Worm (Caenorhabditis elegans) whole organism, L4 larva: ENCODE measurements around the gene F16G10.3.

ENCODE experiments used
- F10B5.3 ChIP-seq: sonication (generic microtip); optimal IDR thresholded peaks from 2 replicates; lab custom pipeline; 2016; ENCODE audit warnings: mild to moderate bottlenecking, missing genetic modification characterization, missing compliant biosample characterization
- F49E8.2 ChIP-seq: sonication (generic microtip); optimal IDR thresholded peaks from 2 replicates; lab custom pipeline; 2016; ENCODE audit warnings: missing compliant biosample characterization, mild to moderate bottlenecking, missing genetic modification characterization, borderline replicate concordance
- T20F7.1 ChIP-seq: fragments of 200-800 bp; sonication (Bioruptor generic); optimal IDR thresholded peaks from 2 replicates; lab custom pipeline; 2018; ENCODE audit warnings: mild to moderate bottlenecking, missing genetic modification characterization, missing compliant biosample characterization
- Y48G9A.11 ChIP-seq: fragments of 200-800 bp; sonication (Bioruptor generic); IDR thresholded peaks from 2 replicates; pipeline ENCODE4 v1.3.6; 2022; ENCODE audit warnings: missing genetic modification reagents, missing genetic modification characterization, missing compliant biosample characterization
- aly-2 ChIP-seq: sonication (generic microtip); optimal IDR thresholded peaks from 2 replicates; lab custom pipeline; 2018; ENCODE audit warnings: missing biosample characterization, missing genetic modification characterization
- ceh-28 ChIP-seq: fragments of 150-350 bp; optimal IDR thresholded peaks from 2 replicates; lab custom pipeline; 2014; ENCODE audit warnings: missing biosample characterization, missing genetic modification reagents, missing genetic modification characterization
- ceh-62 ChIP-seq: sonication (generic microtip); optimal IDR thresholded peaks from 2 replicates; lab custom pipeline; 2017; ENCODE audit warnings: missing biosample characterization, missing genetic modification characterization
- ceh-82 ChIP-seq: sonication (generic microtip); optimal IDR thresholded peaks from 2 replicates; lab custom pipeline; 2017; ENCODE audit warnings: missing biosample characterization, missing genetic modification characterization
- ces-1 ChIP-seq: fragments of 150-350 bp; sonication (generic microtip); optimal IDR thresholded peaks from 4 replicates; lab custom pipeline; 2014; ENCODE audit warnings: missing biosample characterization, missing genetic modification reagents, missing genetic modification characterization
- cey-2 ChIP-seq: sonication (generic microtip); optimal IDR thresholded peaks from 3 replicates; lab custom pipeline; 2017; ENCODE audit warnings: missing genetic modification characterization, mild to moderate bottlenecking, missing compliant biosample characterization, antibody characterized with exemption, borderline replicate concordance; ENCODE audit not compliant: insufficient read depth
- daf-16 ChIP-seq, 3 experiments: sonication (generic microtip); optimal IDR thresholded peaks; 2 replicates each; lab custom pipeline; 2016 to 2017; ENCODE audit warnings: missing genetic modification characterization in 3 of 3, missing genetic modification reagents in 3 of 3, mild to moderate bottlenecking in 2 of 3, missing compliant biosample characterization in 2 of 3, missing biosample characterization in 1 of 3, moderate library complexity in 1 of 3
- daf-19 ChIP-seq: fragments of 200-800 bp; sonication (Bioruptor generic); conservative IDR thresholded peaks from 2 replicates; pipeline ENCODE4 v1.3.6; 2022; ENCODE audit warnings: missing genetic modification characterization, missing compliant biosample characterization
- dmd-6 ChIP-seq: fragments of 200-800 bp; sonication (Bioruptor generic); IDR thresholded peaks from 2 replicates; pipeline ENCODE4 v1.3.6; 2022; ENCODE audit warnings: missing genetic modification reagents, missing genetic modification characterization, missing compliant biosample characterization
- dpl-1 ChIP-seq: fragments of 150-350 bp; optimal IDR thresholded peaks from 2 replicates; lab custom pipeline; 2014; ENCODE audit warnings: missing biosample characterization, missing genetic modification reagents, missing genetic modification characterization
- duxl-1 ChIP-seq: sonication (generic microtip); optimal IDR thresholded peaks from 2 replicates; lab custom pipeline; 2016; ENCODE audit warnings: mild to moderate bottlenecking, missing genetic modification characterization, moderate library complexity, missing compliant biosample characterization; ENCODE audit not compliant: poor library complexity
- dve-1 ChIP-seq: sonication (generic microtip); optimal IDR thresholded peaks from 2 replicates; lab custom pipeline; 2017; ENCODE audit warnings: antibody characterized with exemption, mild to moderate bottlenecking, missing genetic modification characterization, missing compliant biosample characterization; ENCODE audit not compliant: insufficient read depth
- fkh-10 ChIP-seq: fragments of 150-350 bp; optimal IDR thresholded peaks from 2 replicates; lab custom pipeline; 2014; ENCODE audit warnings: missing biosample characterization, missing genetic modification reagents, missing genetic modification characterization
- fos-1 ChIP-seq: fragments of 150-350 bp; optimal IDR thresholded peaks from 2 replicates; lab custom pipeline; 2014; ENCODE audit warnings: missing biosample characterization, missing genetic modification characterization
- gei-8 ChIP-seq: fragments of 200-800 bp; sonication (Bioruptor generic); optimal IDR thresholded peaks from 2 replicates; lab custom pipeline; 2018; ENCODE audit warnings: mild to moderate bottlenecking, missing genetic modification characterization, missing compliant biosample characterization
- hif-1 ChIP-seq, 2 experiments: sonication (generic microtip); optimal IDR thresholded peaks; 2 replicates each; lab custom pipeline; 2016 to 2017; ENCODE audit warnings: missing compliant biosample characterization in 2 of 2, missing genetic modification characterization in 2 of 2, missing genetic modification reagents in 2 of 2, missing genotype in 2 of 2, mild to moderate bottlenecking in 1 of 2
- hlh-30 ChIP-seq: sonication (generic microtip); optimal IDR thresholded peaks from 2 replicates; lab custom pipeline; 2017; ENCODE audit warnings: antibody characterized with exemption, mild to moderate bottlenecking, missing genetic modification characterization, missing compliant biosample characterization; ENCODE audit not compliant: insufficient read depth
- jun-1 ChIP-seq: fragments of 150-350 bp; optimal IDR thresholded peaks from 2 replicates; lab custom pipeline; 2014; ENCODE audit warnings: missing biosample characterization, missing genetic modification reagents, missing genetic modification characterization
- lin-1 ChIP-seq: fragments of 200-800 bp; sonication (Bioruptor generic); IDR thresholded peaks from 2 replicates; pipeline ENCODE4 v1.3.6; 2022; ENCODE audit warnings: missing genetic modification reagents, missing genetic modification characterization, missing compliant biosample characterization
- lin-13 ChIP-seq: fragments of 150-350 bp; optimal IDR thresholded peaks from 2 replicates; lab custom pipeline; 2014; ENCODE audit warnings: missing biosample characterization, missing genetic modification reagents, missing genetic modification characterization
- lin-38 ChIP-seq: fragments of 200-800 bp; sonication (Bioruptor generic); IDR thresholded peaks from 2 replicates; pipeline ENCODE4 v1.3.6; 2022; ENCODE audit warnings: missing genetic modification reagents, missing genetic modification characterization, missing compliant biosample characterization
- lsy-2 ChIP-seq, 2 experiments: fragments of 150-350 bp in 1 of 2; sonication (generic microtip) in 1 of 2; optimal IDR thresholded peaks; 2 replicates each; lab custom pipeline; 2014 to 2017; ENCODE audit warnings: missing biosample characterization in 2 of 2, missing genetic modification characterization in 2 of 2
- mep-1 ChIP-seq: fragments of 150-350 bp; sonication (generic microtip); optimal IDR thresholded peaks from 3 replicates; lab custom pipeline; 2014; ENCODE audit warnings: missing biosample characterization, missing genetic modification characterization
- mxl-3 ChIP-seq: fragments of 200-800 bp; sonication (Bioruptor generic); optimal IDR thresholded peaks from 2 replicates; lab custom pipeline; 2018; ENCODE audit warnings: mild to moderate bottlenecking, missing genetic modification characterization, missing compliant biosample characterization
- nhr-11 ChIP-seq: fragments of 150-350 bp; optimal IDR thresholded peaks from 2 replicates; lab custom pipeline; 2014; ENCODE audit warnings: missing biosample characterization, missing genetic modification characterization
- nhr-111 ChIP-seq: fragments of 200-800 bp; sonication (Bioruptor generic); optimal IDR thresholded peaks from 2 replicates; lab custom pipeline; 2018; ENCODE audit warnings: mild to moderate bottlenecking, missing genetic modification characterization, missing compliant biosample characterization
- nhr-237 ChIP-seq: sonication (generic microtip); optimal IDR thresholded peaks from 2 replicates; lab custom pipeline; 2017; ENCODE audit warnings: missing biosample characterization, missing genetic modification characterization
- nhr-28 ChIP-seq: fragments of 150-350 bp; optimal IDR thresholded peaks from 2 replicates; lab custom pipeline; 2014; ENCODE audit warnings: missing biosample characterization, missing genetic modification characterization
- nhr-41 ChIP-seq: fragments of 200-800 bp; sonication (Bioruptor generic); IDR thresholded peaks from 2 replicates; pipeline ENCODE4 v1.3.6; 2022; ENCODE audit warnings: missing genetic modification reagents, missing genetic modification characterization, missing compliant biosample characterization
- pqm-1 ChIP-seq: sonication (generic microtip); optimal IDR thresholded peaks from 2 replicates; lab custom pipeline; 2017; ENCODE audit warnings: missing biosample characterization, missing genetic modification characterization
- skn-1 ChIP-seq: fragments of 150-350 bp; optimal IDR thresholded peaks from 2 replicates; lab custom pipeline; 2014; ENCODE audit warnings: missing biosample characterization, missing genetic modification characterization
- spr-1 ChIP-seq: sonication (generic microtip); optimal IDR thresholded peaks from 2 replicates; lab custom pipeline; 2016; ENCODE audit warnings: mild to moderate bottlenecking, missing genetic modification characterization, missing compliant biosample characterization
- spr-3 ChIP-seq: fragments of 200-800 bp; sonication (Bioruptor generic); optimal IDR thresholded peaks from 2 replicates; lab custom pipeline; 2018; ENCODE audit warnings: mild to moderate bottlenecking, missing genetic modification characterization, missing compliant biosample characterization
- tra-1 ChIP-seq: fragments of 200-800 bp; sonication (Bioruptor generic); IDR thresholded peaks from 2 replicates; pipeline ENCODE4 v1.3.6; 2022; ENCODE audit warnings: missing genetic modification reagents, missing genetic modification characterization, missing compliant biosample characterization
- zfp-2 ChIP-seq: sonication (generic microtip); optimal IDR thresholded peaks from 2 replicates; lab custom pipeline; 2016; ENCODE audit warnings: mild to moderate bottlenecking, missing genetic modification characterization, missing compliant biosample characterization
- zip-11 ChIP-seq: fragments of 200-800 bp; sonication (Bioruptor generic); IDR thresholded peaks from 2 replicates; pipeline ENCODE4 v1.3.6; 2022; ENCODE audit warnings: missing genetic modification characterization, missing compliant biosample characterization
- ztf-7 ChIP-seq: fragments of 150-350 bp; optimal IDR thresholded peaks from 2 replicates; lab custom pipeline; 2014; ENCODE audit warnings: missing biosample characterization, missing genetic modification characterization

F16G10.3 gene

DNA sequence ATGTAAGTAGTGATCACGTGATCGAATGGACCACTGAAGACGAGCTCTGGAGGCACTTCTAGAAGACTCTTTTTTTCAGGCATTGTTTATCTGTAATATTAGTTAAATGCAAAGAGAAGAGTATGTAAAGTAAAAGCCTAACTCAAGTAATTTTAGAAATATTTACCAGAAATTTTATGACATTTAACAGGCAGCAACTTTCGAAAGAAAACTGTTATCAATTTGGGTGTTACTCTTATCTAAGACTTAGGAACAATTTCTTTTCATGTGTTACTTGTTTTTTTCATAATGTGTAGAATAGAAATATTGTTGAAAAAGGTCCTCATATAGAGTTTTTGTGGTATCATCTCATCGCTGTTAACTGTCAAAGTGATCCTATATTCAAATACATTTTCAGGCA lies 45.7 kb downstream of the F16G10.3 start, which contains the start of the genes F42G2.5 and F42G2.7:
Gene F42G2.5, minus strand, starts transcription at position 101 of the 400 bp plus-strand sequence.
Gene F42G2.7, plus strand, starts transcription at position 270 of the 400 bp plus-strand sequence.
- no peak for TF ChIP-seq ceh-28 (tag; lab: Kevin White, UChicago)
- TF ChIP-seq tra-1: no peak
- TF ChIP-seq daf-19: no peak
- no peak for TF ChIP-seq lin-38
- no peak for TF ChIP-seq F10B5.3 (tag; lab: Kevin White, UChicago)
- TF ChIP-seq ces-1: no peak
- TF ChIP-seq gei-8 (GFP tag; lab: Kevin White, UChicago): no peak
- no peak for TF ChIP-seq daf-16 (GFP tag; optimal IDR thresholded peaks at IDR 0.05; lab: Kevin White, UChicago)
- peak; percentile 80 for TF ChIP-seq daf-16 (tag; optimal IDR thresholded peaks at IDR 0.05; lab: Kevin White, UChicago)
- no peak for TF ChIP-seq lin-13 (GFP tag; lab: Kevin White, UChicago)
- TF ChIP-seq lin-1 (GFP tag; lab: Robert Waterston, UW): no peak
- no peak for TF ChIP-seq jun-1 (tag; lab: Kevin White, UChicago)
- TF ChIP-seq zip-11 (GFP tag; lab: Robert Waterston, UW): no peak
- TF ChIP-seq T20F7.1 (GFP tag; lab: Kevin White, UChicago): no peak
- TF ChIP-seq mxl-3 (GFP tag; lab: Kevin White, UChicago): no peak
- no peak for TF ChIP-seq nhr-41 (GFP tag; lab: Robert Waterston, UW)
- TF ChIP-seq skn-1 (tag; lab: Kevin White, UChicago): no peak
- no peak for TF ChIP-seq Y48G9A.11 (GFP tag; lab: Robert Waterston, UW)
- peak; percentile 32 for TF ChIP-seq nhr-28 (tag; lab: Kevin White, UChicago)
- TF ChIP-seq fos-1: no peak
- no peak for TF ChIP-seq duxl-1 (tag; lab: Kevin White, UChicago)
- no peak for TF ChIP-seq dmd-6
- TF ChIP-seq dpl-1 (GFP tag; lab: Kevin White, UChicago): no peak
- TF ChIP-seq pqm-1 (tag; lab: Kevin White, UChicago): peak; percentile 45
- TF ChIP-seq spr-3 (GFP tag; lab: Kevin White, UChicago): no peak
- no peak for TF ChIP-seq cey-2 (tag; lab: Kevin White, UChicago)
- TF ChIP-seq nhr-237 (tag; lab: Kevin White, UChicago): no peak

ce11 chrII:2418836-2419235 lies 46.6 kb downstream of the F16G10.3 start, which contains the start of gene fbxc-20:
Gene fbxc-20 (plus strand): TSS chrII:2419136.
- TF ChIP-seq nhr-237 (tag; lab: Kevin White, UChicago) (no peak), F49E8.2 (tag; lab: Kevin White, UChicago) (no peak), tra-1 (no peak), zfp-2 (tag; lab: Kevin White, UChicago) (no peak), spr-1 (no peak), fkh-10 (GFP tag; lab: Kevin White, UChicago) (no peak), ceh-62 (tag; lab: Kevin White, UChicago) (no peak), lin-13 (GFP tag; lab: Kevin White, UChicago) (no peak), hif-1 (tag; optimal IDR thresholded peaks at IDR 0.05; lab: Kevin White, UChicago) (no peak), aly-2 (tag; lab: Kevin White, UChicago) (no peak), nhr-11 (no peak)

- TF ChIP-seq dve-1 (tag; lab: Kevin White, UChicago): peak; percentile 22
- TF ChIP-seq Y48G9A.11 (GFP tag; lab: Robert Waterston, UW): no peak
- no peak for TF ChIP-seq daf-16 (GFP tag; optimal IDR thresholded peaks at IDR 0.05; lab: Kevin White, UChicago)
- TF ChIP-seq daf-16 (tag; optimal IDR thresholded peaks at IDR 0.05; lab: Kevin White, UChicago): peak; percentile 99
- TF ChIP-seq cey-2 (tag; lab: Kevin White, UChicago): no peak
- peak in 1 of 2 experiments; percentile 44 for TF ChIP-seq lsy-2 (tag; optimal IDR thresholded peaks at IDR 0.05; lab: Kevin White, UChicago)
- TF ChIP-seq nhr-111 (GFP tag; lab: Kevin White, UChicago): no peak
- no peak for TF ChIP-seq ceh-82
- peak; percentile 96 for TF ChIP-seq ztf-7
- peak; percentile 7 for TF ChIP-seq hlh-30 (tag; lab: Kevin White, UChicago)
- peak; percentile 53 for TF ChIP-seq mep-1 (tag; lab: Kevin White, UChicago)
- TF ChIP-seq, all 104 proteins: peak for 6
Measured at ce11 chrII:2420685-2421084, 48.5 kb downstream of the F16G10.3 start.
